Worm (Caenorhabditis elegans) whole organism, L4 larva: Measurements from ENCODE around the gene F26F2.5.

Experiments
- F44E2.7 ChIP-seq: fragments of 200-800 bp; sonication (Bioruptor generic); IDR thresholded peaks from 2 replicates; pipeline ENCODE4 v2.1.2; 2022; ENCODE audit warnings: missing genetic modification characterization, missing compliant biosample characterization
- Y48G9A.11 ChIP-seq: fragments of 200-800 bp; sonication (Bioruptor generic); IDR thresholded peaks from 2 replicates; pipeline ENCODE4 v1.3.6; 2022; ENCODE audit warnings: missing genetic modification reagents, missing genetic modification characterization, missing compliant biosample characterization
- ZK546.5 ChIP-seq, 2 experiments: sonication (generic microtip); optimal IDR thresholded peaks; 2 replicates each; lab custom pipeline; 2017; ENCODE audit warnings: missing biosample characterization in 2 of 2, missing genetic modification characterization in 2 of 2
- aha-1 ChIP-seq: fragments of 150-350 bp; peaks from one replicate; lab custom pipeline; 2014; ENCODE audit warnings: missing biosample characterization, missing genetic modification characterization
- arid-1 ChIP-seq: fragments of 200-800 bp; sonication (Bioruptor generic); conservative IDR thresholded peaks from 2 replicates; pipeline ENCODE4 v1.3.6; 2022; ENCODE audit warnings: missing genetic modification reagents, missing genetic modification characterization, missing compliant biosample characterization
- attf-4 ChIP-seq: sonication (generic microtip); optimal IDR thresholded peaks from 3 replicates; lab custom pipeline; 2017; ENCODE audit warnings: missing biosample characterization, missing genetic modification characterization
- ceh-62 ChIP-seq: sonication (generic microtip); optimal IDR thresholded peaks from 2 replicates; lab custom pipeline; 2017; ENCODE audit warnings: missing biosample characterization, missing genetic modification characterization
- daf-12 ChIP-seq: fragments of 150-350 bp; optimal IDR thresholded peaks from 2 replicates; lab custom pipeline; 2014; ENCODE audit warnings: missing biosample characterization, missing genetic modification reagents, missing genetic modification characterization
- dmd-8 ChIP-seq: fragments of 200-800 bp; sonication (Bioruptor generic); IDR thresholded peaks from 2 replicates; pipeline ENCODE4 v1.3.6; 2022; ENCODE audit warnings: missing genetic modification characterization, missing compliant biosample characterization
- duxl-1 ChIP-seq: sonication (generic microtip); optimal IDR thresholded peaks from 2 replicates; lab custom pipeline; 2016; ENCODE audit warnings: mild to moderate bottlenecking, missing genetic modification characterization, moderate library complexity, missing compliant biosample characterization; ENCODE audit not compliant: poor library complexity
- egl-43 ChIP-seq: fragments of 200-800 bp; sonication (Bioruptor generic); IDR thresholded peaks from 2 replicates; pipeline ENCODE4 v1.3.6; 2022; ENCODE audit warnings: missing genetic modification reagents, missing genetic modification characterization, missing compliant biosample characterization
- fkh-10 ChIP-seq: fragments of 150-350 bp; optimal IDR thresholded peaks from 2 replicates; lab custom pipeline; 2014; ENCODE audit warnings: missing biosample characterization, missing genetic modification reagents, missing genetic modification characterization
- hmg-1.1 ChIP-seq: fragments of 200-800 bp; sonication (Bioruptor generic); IDR thresholded peaks from 2 replicates; pipeline ENCODE4 v1.3.6; 2022; ENCODE audit warnings: missing genetic modification reagents, missing genetic modification characterization, missing compliant biosample characterization
- lin-29 ChIP-seq: fragments of 200-800 bp; sonication (Bioruptor generic); IDR thresholded peaks from 2 replicates; pipeline ENCODE4 v1.3.6; 2022; ENCODE audit warnings: missing genetic modification reagents, missing genetic modification characterization, missing compliant biosample characterization
- lin-38 ChIP-seq: fragments of 200-800 bp; sonication (Bioruptor generic); IDR thresholded peaks from 2 replicates; pipeline ENCODE4 v1.3.6; 2022; ENCODE audit warnings: missing genetic modification reagents, missing genetic modification characterization, missing compliant biosample characterization
- madf-9 ChIP-seq: fragments of 200-800 bp; sonication (Bioruptor generic); conservative IDR thresholded peaks from 2 replicates; pipeline ENCODE4 v1.3.6; 2022; ENCODE audit warnings: missing genetic modification reagents, missing genetic modification characterization, missing compliant biosample characterization
- mep-1 ChIP-seq: fragments of 150-350 bp; sonication (generic microtip); optimal IDR thresholded peaks from 3 replicates; lab custom pipeline; 2014; ENCODE audit warnings: missing biosample characterization, missing genetic modification characterization
- nhr-10 ChIP-seq: fragments of 150-350 bp; optimal IDR thresholded peaks from 2 replicates; lab custom pipeline; 2014; ENCODE audit warnings: missing biosample characterization, missing genetic modification characterization
- nhr-25 ChIP-seq: sonication (generic microtip); optimal IDR thresholded peaks from 2 replicates; lab custom pipeline; 2017; ENCODE audit warnings: missing genetic modification characterization, mild to moderate bottlenecking, missing compliant biosample characterization, antibody characterized with exemption, moderate library complexity, borderline replicate concordance; ENCODE audit not compliant: insufficient read depth
- nhr-42 ChIP-seq: fragments of 200-800 bp; sonication (Bioruptor generic); IDR thresholded peaks from 2 replicates; pipeline ENCODE4 v1.3.6; 2022; ENCODE audit warnings: missing genetic modification characterization, missing compliant biosample characterization
- nhr-48 ChIP-seq: sonication (generic microtip); optimal IDR thresholded peaks from 2 replicates; lab custom pipeline; 2016; ENCODE audit warnings: mild to moderate bottlenecking, missing genetic modification characterization, missing compliant biosample characterization
- rbr-2 ChIP-seq: sonication (generic microtip); optimal IDR thresholded peaks from 2 replicates; lab custom pipeline; 2016; ENCODE audit warnings: missing genotype, missing genetic modification characterization, missing compliant biosample characterization
- sdz-12 ChIP-seq: fragments of 200-800 bp; sonication (Bioruptor generic); optimal IDR thresholded peaks from 2 replicates; lab custom pipeline; 2018; ENCODE audit warnings: mild to moderate bottlenecking, missing genetic modification characterization, missing compliant biosample characterization
- set-16 ChIP-seq: fragments of 200-800 bp; sonication (Bioruptor generic); IDR thresholded peaks from 2 replicates; pipeline ENCODE4 v1.3.6; 2022; ENCODE audit warnings: missing genetic modification reagents, missing genetic modification characterization, missing compliant biosample characterization
- skn-1 ChIP-seq: fragments of 150-350 bp; optimal IDR thresholded peaks from 2 replicates; lab custom pipeline; 2014; ENCODE audit warnings: missing biosample characterization, missing genetic modification characterization
- spr-3 ChIP-seq: fragments of 200-800 bp; sonication (Bioruptor generic); optimal IDR thresholded peaks from 2 replicates; lab custom pipeline; 2018; ENCODE audit warnings: mild to moderate bottlenecking, missing genetic modification characterization, missing compliant biosample characterization
- tag-97 ChIP-seq: fragments of 200-800 bp; sonication (Bioruptor generic); IDR thresholded peaks from 2 replicates; pipeline ENCODE4 v1.3.6; 2022; ENCODE audit warnings: missing genetic modification characterization, missing compliant biosample characterization
- unc-39 ChIP-seq: sonication (generic microtip); optimal IDR thresholded peaks from 2 replicates; lab custom pipeline; 2017; ENCODE audit warnings: missing biosample characterization, missing genetic modification characterization
- unc-62 ChIP-seq, 3 experiments: fragments of 150-350 bp in 1 of 3; sonication (generic microtip); optimal IDR thresholded peaks in 2 of 3; peaks in 1 of 3; 1 replicate in 1 of 3; 2 replicates in 2 of 3; lab custom pipeline; 2014 to 2017; ENCODE audit warnings: missing biosample characterization in 3 of 3, missing genetic modification characterization in 3 of 3, missing genetic modification reagents in 3 of 3, missing genotype in 1 of 3
- zfp-2 ChIP-seq: sonication (generic microtip); optimal IDR thresholded peaks from 2 replicates; lab custom pipeline; 2016; ENCODE audit warnings: mild to moderate bottlenecking, missing genetic modification characterization, missing compliant biosample characterization
- ztf-11 ChIP-seq: fragments of 150-350 bp; optimal IDR thresholded peaks from 2 replicates; lab custom pipeline; 2014; ENCODE audit warnings: missing biosample characterization, missing genetic modification characterization

F26F2.5 gene

ce11 chrV:20599795-20600194 is 26.3 kb downstream of the F26F2.5 start, which contains the start of gene col-163:
TSS of gene col-163 (plus strand) at chrV:20600095.
- TF ChIP-seq hmg-1.1 (GFP tag; lab: Robert Waterston, UW) (no peak), lin-38 (GFP tag; lab: Robert Waterston, UW) (no peak), unc-39 (no peak), skn-1 (no peak), daf-12 (tag; lab: Kevin White, UChicago) (no peak), tag-97 (GFP tag; lab: Robert Waterston, UW) (no peak), attf-4 (tag; lab: Kevin White, UChicago) (no peak)

ce11 chrV:20600704-20601103 is 27.2 kb downstream of the F26F2.5 start:
- no peak for TF ChIP-seq duxl-1 (tag; lab: Kevin White, UChicago)
- peak; percentile 76; the same call in 1 of the 2 replicates for TF ChIP-seq set-16 (GFP tag; lab: Robert Waterston, UW)
- 0 out of 2 replicates have a peak, but pooled peaks have one; percentile 31 for TF ChIP-seq F44E2.7

- TF ChIP-seq arid-1 = no peak
- TF ChIP-seq unc-62 (GFP tag; optimal IDR thresholded peaks at IDR 0.05 in 1 of 2; lab: Kevin White, UChicago) = peak in 1 of 2 experiments; percentile 14
- TF ChIP-seq unc-62 (tag; optimal IDR thresholded peaks at IDR 0.05; lab: Kevin White, UChicago) = no peak
Observed at ce11 chrV:20603014-20603413, 29.5 kb downstream of the F26F2.5 start, which contains the start of gene ttr-11. TSS of gene ttr-11 (plus strand) at chrV:20603314.

- TF ChIP-seq nhr-48 = no peak
- TF ChIP-seq fkh-10 = no peak
- no peak for TF ChIP-seq ceh-62
- peak; percentile 86 for TF ChIP-seq set-16 (GFP tag; lab: Robert Waterston, UW)
- TF ChIP-seq arid-1 = no peak
- TF ChIP-seq nhr-42 (GFP tag; lab: Robert Waterston, UW) = 0 out of 2 replicates have a peak, but pooled peaks have one; percentile 35
- TF ChIP-seq egl-43 (GFP tag; lab: Robert Waterston, UW) = 0 out of 2 replicates have a peak, but pooled peaks have one; percentile 36
- no peak for TF ChIP-seq dmd-8 (GFP tag; lab: Robert Waterston, UW)
- TF ChIP-seq F44E2.7 = 0 out of 2 replicates have a peak, but pooled peaks have one; percentile 69
- no peak for TF ChIP-seq sdz-12 (GFP tag; lab: Kevin White, UChicago)
- TF ChIP-seq hmg-1.1 (GFP tag; lab: Robert Waterston, UW) = no peak
- TF ChIP-seq madf-9 (GFP tag; lab: Robert Waterston, UW) = no peak
Observed at ce11 chrV:20604606-20605155, 31.2 kb downstream of the F26F2.5 start, which contains the start of gene ttr-57. TSS of gene ttr-57 (plus strand) at chrV:20605105.

ce11 chrV:20606617-20607016 is 33.1 kb downstream of the F26F2.5 start, which contains the start of gene F46B3.23:
TSS of gene F46B3.23 (minus strand) at chrV:20606717.
- TF ChIP-seq ZK546.5 (tag; optimal IDR thresholded peaks at IDR 0.05; lab: Kevin White, UChicago) = no peak
- no peak for TF ChIP-seq nhr-10 (tag; lab: Kevin White, UChicago)
- no peak for TF ChIP-seq skn-1
- no peak for TF ChIP-seq mep-1 (tag; lab: Kevin White, UChicago)
- TF ChIP-seq nhr-48 = no peak
- TF ChIP-seq aha-1 (tag; lab: Kevin White, UChicago) = no peak
- TF ChIP-seq ztf-11 = no peak
- TF ChIP-seq rbr-2 (tag; lab: Kevin White, UChicago) = no peak
- no peak for TF ChIP-seq nhr-25
- no peak for TF ChIP-seq zfp-2
- no peak for TF ChIP-seq spr-3
- TF ChIP-seq Y48G9A.11 = no peak
- no peak for TF ChIP-seq lin-29 (GFP tag; lab: Robert Waterston, UW)
- no peak for TF ChIP-seq unc-62 (GFP tag; optimal IDR thresholded peaks at IDR 0.05 in 1 of 2; lab: Kevin White, UChicago)
- no peak for TF ChIP-seq unc-62 (tag; optimal IDR thresholded peaks at IDR 0.05; lab: Kevin White, UChicago)
